Worm (Caenorhabditis elegans) whole organism, mixed stage, embryonic: ENCODE data around the gene C34C12.8.

Experiments used
- elt-1 ChIP-seq: sonication (generic microtip); optimal IDR thresholded peaks from 2 replicates; lab custom pipeline; 2017; ENCODE audit warnings: missing genetic modification characterization, mild to moderate bottlenecking, missing compliant biosample characterization, antibody characterized with exemption, moderate library complexity, borderline replicate concordance; ENCODE audit not compliant: insufficient read depth
- flh-1 ChIP-seq: fragments of 200-800 bp; sonication (Bioruptor generic); optimal IDR thresholded peaks from 2 replicates; lab custom pipeline; 2018; ENCODE audit warnings: mild to moderate bottlenecking, missing genetic modification characterization, moderate library complexity, missing compliant biosample characterization
- mab-5 ChIP-seq: fragments of 150-350 bp; optimal IDR thresholded peaks from 2 replicates; lab custom pipeline; 2014; ENCODE audit warnings: missing biosample characterization, missing genetic modification characterization
- mep-1 ChIP-seq: fragments of 150-350 bp; optimal IDR thresholded peaks from 2 replicates; lab custom pipeline; 2017; ENCODE audit warnings: missing biosample characterization, missing genetic modification reagents, missing genetic modification characterization, inconsistent platforms
- nhr-237 ChIP-seq: fragments of 150-350 bp; optimal IDR thresholded peaks from 2 replicates; lab custom pipeline; 2014; ENCODE audit warnings: missing biosample characterization, missing genetic modification characterization
- snpc-4 ChIP-seq: fragments of 150-350 bp; optimal IDR thresholded peaks from 2 replicates; lab custom pipeline; 2014; ENCODE audit warnings: missing biosample characterization, missing genetic modification characterization
- unc-120 ChIP-seq: sonication (generic microtip); optimal IDR thresholded peaks from 2 replicates; lab custom pipeline; 2017; ENCODE audit warnings: missing genetic modification characterization, missing compliant biosample characterization; ENCODE audit not compliant: poor library complexity, severe bottlenecking
- ztf-11 ChIP-seq: fragments of 150-350 bp; optimal IDR thresholded peaks from 2 replicates; lab custom pipeline; 2014; ENCODE audit warnings: missing biosample characterization, missing genetic modification characterization

DNA sequence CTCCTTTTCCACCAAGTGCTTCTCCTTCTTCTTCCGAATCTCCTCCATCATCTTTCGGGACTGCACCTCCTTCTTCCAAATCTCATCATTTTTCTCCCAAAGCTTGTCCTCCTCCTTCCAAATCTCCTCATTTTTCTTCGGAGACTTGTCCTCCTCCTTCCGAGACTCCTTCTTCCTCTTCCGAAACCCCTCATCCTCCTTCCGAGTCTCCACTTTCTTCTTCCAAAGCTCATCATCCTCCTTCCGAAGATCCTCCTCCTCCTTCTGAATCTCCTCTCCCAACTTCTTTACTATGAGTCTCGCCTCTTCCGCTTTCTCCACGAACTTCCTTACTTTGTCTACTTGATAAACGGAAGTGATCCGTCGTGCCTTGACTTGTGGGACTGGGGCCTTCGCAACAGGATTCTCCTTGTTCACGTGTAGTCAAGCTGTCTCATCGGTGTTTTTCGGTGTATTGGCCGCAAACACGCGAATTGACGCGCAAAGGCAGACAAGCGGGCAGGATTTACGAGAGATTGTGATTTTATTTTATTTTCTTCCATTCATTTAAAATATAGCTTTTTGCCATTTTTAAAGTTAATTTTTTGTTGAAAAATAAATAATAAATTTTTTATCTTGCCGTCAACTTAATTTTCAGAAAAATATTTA is 7.5 kb upstream of the C34C12.8 start, which contains the start of the genes K01A11.3 and C34C12.12:
- TF ChIP-seq nhr-237 (tag; lab: Kevin White, UChicago) (no peak), elt-1 (tag; lab: Kevin White, UChicago) (no peak), ztf-11 (tag; lab: Kevin White, UChicago) (no peak), mep-1 (tag; lab: Kevin White, UChicago) (no peak), snpc-4 (tag; lab: Kevin White, UChicago) (no peak), unc-120 (tag; lab: Kevin White, UChicago) (no peak), flh-1 (no peak), mab-5 (tag; lab: Kevin White, UChicago) (no peak)
